Worm (Caenorhabditis elegans) whole organism, L1 larva: ENCODE measurements around the gene unc-105.

Source experiments
- C16A3.4 ChIP-seq: fragments of 150-350 bp; optimal IDR thresholded peaks from 2 replicates; lab custom pipeline; 2014; ENCODE audit warnings: missing biosample characterization, missing genetic modification characterization
- C34B4.2 ChIP-seq: sonication (generic microtip); optimal IDR thresholded peaks from 2 replicates; lab custom pipeline; 2017; ENCODE audit warnings: mild to moderate bottlenecking, missing genetic modification characterization, missing compliant biosample characterization
- Y116A8C.19 ChIP-seq: sonication (generic microtip); optimal IDR thresholded peaks from 2 replicates; lab custom pipeline; 2016; ENCODE audit warnings: missing compliant biosample characterization, missing genetic modification characterization, borderline replicate concordance
- aha-1 ChIP-seq: fragments of 150-350 bp; optimal IDR thresholded peaks from 2 replicates; lab custom pipeline; 2014; ENCODE audit warnings: missing biosample characterization, missing genetic modification characterization
- alr-1 ChIP-seq: fragments of 200-800 bp; sonication (Bioruptor generic); optimal IDR thresholded peaks from 2 replicates; lab custom pipeline; 2018; ENCODE audit warnings: borderline replicate concordance, mild to moderate bottlenecking, missing genetic modification characterization, missing compliant biosample characterization
- blmp-1 ChIP-seq: fragments of 150-350 bp; optimal IDR thresholded peaks from 2 replicates; lab custom pipeline; 2014; ENCODE audit warnings: missing biosample characterization, missing genetic modification characterization
- ces-1 ChIP-seq: fragments of 150-350 bp; optimal IDR thresholded peaks from 2 replicates; lab custom pipeline; 2014; ENCODE audit warnings: missing biosample characterization, missing genetic modification reagents, missing genetic modification characterization
- dpl-1 ChIP-seq, 3 experiments: fragments of 150-350 bp in 2 of 3; sonication (generic microtip) in 1 of 3; optimal IDR thresholded peaks; 2 replicates each; lab custom pipeline; 2014 to 2017; ENCODE audit warnings: missing biosample characterization in 3 of 3, missing genetic modification characterization in 3 of 3, missing genetic modification reagents in 3 of 3
- dsc-1 ChIP-seq: sonication (generic microtip); optimal IDR thresholded peaks from 2 replicates; lab custom pipeline; 2016; ENCODE audit warnings: mild to moderate bottlenecking, missing genetic modification characterization, missing compliant biosample characterization
- efl-1 ChIP-seq, 4 experiments: fragments of 150-350 bp; optimal IDR thresholded peaks in 3 of 4; peaks in 1 of 4; 1 replicate in 1 of 4; 2 replicates in 3 of 4; lab custom pipeline; 2014; ENCODE audit warnings: missing biosample characterization in 2 of 4, missing genetic modification characterization in 2 of 4, missing genetic modification reagents in 2 of 4
- elt-2 ChIP-seq: sonication (generic microtip); optimal IDR thresholded peaks from 2 replicates; lab custom pipeline; 2016; ENCODE audit warnings: missing genetic modification characterization, mild to moderate bottlenecking, inconsistent platforms, missing compliant biosample characterization, missing genetic modification reagents
- isw-1 ChIP-seq: fragments of 200-800 bp; sonication (Bioruptor generic); IDR thresholded peaks from 2 replicates; pipeline ENCODE4 v1.3.6; 2022; ENCODE audit warnings: missing genetic modification characterization, missing compliant biosample characterization
- lin-13 ChIP-seq: fragments of 150-350 bp; optimal IDR thresholded peaks from 2 replicates; lab custom pipeline; 2014; ENCODE audit warnings: missing biosample characterization, missing genetic modification reagents, missing genetic modification characterization
- lin-14 ChIP-seq: fragments of 200-800 bp; sonication (Bioruptor generic); optimal IDR thresholded peaks from 2 replicates; lab custom pipeline; 2018; ENCODE audit warnings: mild to moderate bottlenecking, missing genetic modification characterization, moderate library complexity, missing compliant biosample characterization
- lin-15B ChIP-seq: fragments of 150-350 bp; sonication (generic microtip); optimal IDR thresholded peaks from 3 replicates; lab custom pipeline; 2014; ENCODE audit warnings: missing biosample characterization, missing genetic modification characterization
- lin-35 ChIP-seq, 2 experiments: fragments of 150-350 bp; optimal IDR thresholded peaks; 2 replicates each; lab custom pipeline; 2014; ENCODE audit warnings: missing biosample characterization in 2 of 2, missing genetic modification characterization in 2 of 2, missing genetic modification reagents in 2 of 2
- lir-3 ChIP-seq: sonication (generic microtip); optimal IDR thresholded peaks from 2 replicates; lab custom pipeline; 2016; ENCODE audit warnings: mild to moderate bottlenecking, missing genetic modification characterization, moderate library complexity, missing compliant biosample characterization; ENCODE audit not compliant: poor library complexity
- lsy-2 ChIP-seq, 2 experiments: fragments of 150-350 bp; optimal IDR thresholded peaks; 2 replicates each; lab custom pipeline; 2014; ENCODE audit warnings: missing biosample characterization in 2 of 2, missing genetic modification characterization in 2 of 2
- mef-2 ChIP-seq: fragments of 150-350 bp; optimal IDR thresholded peaks from 2 replicates; lab custom pipeline; 2014; ENCODE audit warnings: missing biosample characterization, missing genetic modification characterization
- mep-1 ChIP-seq: fragments of 150-350 bp; optimal IDR thresholded peaks from 2 replicates; lab custom pipeline; 2014; ENCODE audit warnings: missing biosample characterization, missing genetic modification characterization
- nhr-11 ChIP-seq: fragments of 150-350 bp; optimal IDR thresholded peaks from 2 replicates; lab custom pipeline; 2014; ENCODE audit warnings: missing biosample characterization, missing genetic modification characterization
- nhr-12 ChIP-seq: sonication (generic microtip); optimal IDR thresholded peaks from 2 replicates; lab custom pipeline; 2017; ENCODE audit warnings: missing biosample characterization, missing genetic modification characterization
- nhr-19 ChIP-seq: fragments of 200-800 bp; sonication (Bioruptor generic); conservative IDR thresholded peaks from 2 replicates; pipeline ENCODE4 v1.3.6; 2022; ENCODE audit warnings: missing genetic modification characterization, missing compliant biosample characterization
- nhr-47 ChIP-seq: sonication (generic microtip); optimal IDR thresholded peaks from 2 replicates; lab custom pipeline; 2016; ENCODE audit warnings: mild to moderate bottlenecking, missing genetic modification characterization, moderate library complexity, missing compliant biosample characterization
- nhr-77 ChIP-seq: fragments of 150-350 bp; optimal IDR thresholded peaks from 2 replicates; lab custom pipeline; 2014; ENCODE audit warnings: missing biosample characterization, missing genetic modification characterization
- nhr-90 ChIP-seq: sonication (generic microtip); optimal IDR thresholded peaks from 2 replicates; lab custom pipeline; 2016; ENCODE audit warnings: mild to moderate bottlenecking, missing genetic modification characterization, missing compliant biosample characterization; ENCODE audit not compliant: poor library complexity
- pag-3 ChIP-seq: sonication (generic microtip); optimal IDR thresholded peaks from 2 replicates; lab custom pipeline; 2017; ENCODE audit warnings: missing genetic modification characterization, mild to moderate bottlenecking, missing compliant biosample characterization, antibody characterized with exemption, borderline replicate concordance; ENCODE audit not compliant: insufficient read depth
- pax-3 ChIP-seq: fragments of 200-800 bp; sonication (Bioruptor generic); optimal IDR thresholded peaks from 2 replicates; lab custom pipeline; 2018; ENCODE audit warnings: mild to moderate bottlenecking, missing genetic modification characterization, moderate library complexity, missing compliant biosample characterization
- skn-1 ChIP-seq: fragments of 150-350 bp; optimal IDR thresholded peaks from 2 replicates; lab custom pipeline; 2014; ENCODE audit warnings: missing biosample characterization, missing genetic modification characterization
- snpc-4 ChIP-seq: fragments of 150-350 bp; optimal IDR thresholded peaks from 2 replicates; lab custom pipeline; 2014; ENCODE audit warnings: missing biosample characterization, missing genetic modification characterization
- sox-4 ChIP-seq: sonication (generic microtip); optimal IDR thresholded peaks from 2 replicates; lab custom pipeline; 2016; ENCODE audit warnings: missing genetic modification characterization, missing compliant biosample characterization
- sup-37 ChIP-seq: fragments of 200-800 bp; sonication (Bioruptor generic); optimal IDR thresholded peaks from 2 replicates; lab custom pipeline; 2018; ENCODE audit warnings: mild to moderate bottlenecking, missing genetic modification characterization, missing compliant biosample characterization
- swsn-7 ChIP-seq: sonication (generic microtip); optimal IDR thresholded peaks from 2 replicates; lab custom pipeline; 2016; ENCODE audit warnings: missing genetic modification characterization, missing compliant biosample characterization
- unc-30 ChIP-seq: sonication (generic microtip); optimal IDR thresholded peaks from 2 replicates; lab custom pipeline; 2017; ENCODE audit warnings: missing biosample characterization, missing genetic modification characterization
- unc-86 ChIP-seq: sonication (generic microtip); optimal IDR thresholded peaks from 2 replicates; lab custom pipeline; 2016; ENCODE audit warnings: missing genetic modification characterization, missing compliant biosample characterization
- unc-98 ChIP-seq: fragments of 200-800 bp; sonication (Bioruptor generic); IDR thresholded peaks from 2 replicates; pipeline ENCODE4 v1.3.6; 2022; ENCODE audit warnings: missing genetic modification characterization, missing compliant biosample characterization
- vab-15 ChIP-seq: sonication (generic microtip); optimal IDR thresholded peaks from 2 replicates; lab custom pipeline; 2017; ENCODE audit warnings: missing genotype, mild to moderate bottlenecking, missing genetic modification characterization, missing compliant biosample characterization
- xbp-1 ChIP-seq: sonication (generic microtip); optimal IDR thresholded peaks from 2 replicates; lab custom pipeline; 2016; ENCODE audit warnings: missing genetic modification characterization, missing compliant biosample characterization
- zag-1 ChIP-seq: fragments of 150-350 bp; optimal IDR thresholded peaks from 2 replicates; lab custom pipeline; 2014; ENCODE audit warnings: missing biosample characterization, missing genetic modification characterization
- zip-4 ChIP-seq: fragments of 200-800 bp; sonication (Bioruptor generic); optimal IDR thresholded peaks from 2 replicates; lab custom pipeline; 2018; ENCODE audit warnings: mild to moderate bottlenecking, missing genetic modification characterization, moderate library complexity, missing compliant biosample characterization
- ztf-11 ChIP-seq, 2 experiments: sonication (generic microtip); optimal IDR thresholded peaks; 2 replicates each; lab custom pipeline; 2016 to 2017; ENCODE audit warnings: missing genetic modification characterization in 2 of 2, missing biosample characterization in 1 of 2, missing compliant biosample characterization in 1 of 2

The unc-105 gene

ce11 chrII:8071801-8072544, 44.3 kb upstream of the unc-105 start (continued):
- TF ChIP-seq lin-35 (GFP tag; optimal IDR thresholded peaks at IDR 0.05; lab: Kevin White, UChicago): peak; percentile 49 to 61
- TF ChIP-seq mef-2 (tag; lab: Kevin White, UChicago): peak; percentile 21
- TF ChIP-seq isw-1 (GFP tag; lab: Robert Waterston, UW): peak; percentile 51
- no peak for TF ChIP-seq vab-15
- TF ChIP-seq xbp-1 (tag; lab: Kevin White, UChicago): peak; percentile 53
- TF ChIP-seq ces-1 (GFP tag; lab: Kevin White, UChicago): no peak
- TF ChIP-seq dpl-1 (GFP tag; optimal IDR thresholded peaks at IDR 0.05; lab: Kevin White, UChicago): peak in 2 of 3 experiments; percentile 4 to 38
- TF ChIP-seq mep-1 (tag; lab: Kevin White, UChicago): peak; percentile 72
- TF ChIP-seq nhr-11: no peak
- peak; percentile 44 for TF ChIP-seq nhr-90 (tag; lab: Kevin White, UChicago)
- no peak for TF ChIP-seq aha-1
- peak; percentile 19 to 44 for TF ChIP-seq efl-1 (optimal IDR thresholded peaks at IDR 0.05; lab: Kevin White, UChicago)
- TF ChIP-seq efl-1 (GFP tag; optimal IDR thresholded peaks at IDR 0.05 in 1 of 2; lab: Kevin White, UChicago): peak; percentile 18 to 91
- TF ChIP-seq snpc-4: no peak
- TF ChIP-seq nhr-47 (tag; lab: Kevin White, UChicago): peak; percentile 70
- peak; percentile 28 for TF ChIP-seq C16A3.4 (tag; lab: Kevin White, UChicago)
- no peak for TF ChIP-seq alr-1 (tag; lab: Kevin White, UChicago)
- TF ChIP-seq pax-3 (tag; lab: Kevin White, UChicago): peak; percentile 13
- TF ChIP-seq zip-4 (GFP tag; lab: Kevin White, UChicago): no peak

ce11 chrII:8073222-8073621, 43.0 kb upstream of the unc-105 start, which contains the start of gene gpcp-2:
Gene gpcp-2, minus strand, starts transcription at chrII:8073374.
- TF ChIP-seq lin-13 (GFP tag; lab: Kevin White, UChicago): no peak
- TF ChIP-seq dpl-1 (GFP tag; optimal IDR thresholded peaks at IDR 0.05; lab: Kevin White, UChicago): no peak
- no peak for TF ChIP-seq zag-1 (tag; lab: Kevin White, UChicago)
- TF ChIP-seq elt-2 (tag; lab: Kevin White, UChicago): peak; percentile 47

DNA sequence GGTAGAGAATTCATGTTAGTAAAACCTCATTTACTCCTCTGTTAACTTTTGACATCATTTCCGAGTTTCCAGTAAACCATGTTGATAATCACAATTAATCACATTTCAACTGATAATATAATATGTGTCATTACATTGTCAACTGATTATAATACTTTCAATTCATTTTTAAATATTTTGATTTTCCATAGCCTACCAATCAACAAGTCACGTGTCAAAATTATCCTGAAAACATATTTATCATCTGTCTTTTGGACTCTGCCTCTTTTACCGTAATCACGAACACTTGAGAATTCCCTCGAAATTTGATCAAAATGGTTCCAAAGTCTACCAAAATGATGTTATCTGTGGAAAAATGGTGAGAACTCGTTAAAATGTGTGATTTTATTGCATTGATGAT, 42.2 kb upstream of the unc-105 start:
- no peak for TF ChIP-seq C16A3.4 (tag; lab: Kevin White, UChicago)
- no peak for TF ChIP-seq Y116A8C.19 (tag; lab: Kevin White, UChicago)
- TF ChIP-seq blmp-1: no peak
- TF ChIP-seq C34B4.2 (tag; lab: Kevin White, UChicago): no peak
- TF ChIP-seq elt-2 (tag; lab: Kevin White, UChicago): peak; percentile 30
- no peak for TF ChIP-seq lin-15B (tag; lab: Kevin White, UChicago)
- no peak for TF ChIP-seq nhr-47 (tag; lab: Kevin White, UChicago)
- TF ChIP-seq efl-1 (optimal IDR thresholded peaks at IDR 0.05; lab: Kevin White, UChicago): no peak
- TF ChIP-seq efl-1 (GFP tag; optimal IDR thresholded peaks at IDR 0.05 in 1 of 2; lab: Kevin White, UChicago): peak in 1 of 2 experiments; percentile 60

ce11 chrII:8075324-8075810, 40.9 kb upstream of the unc-105 start, which contains the start of gene K02C4.2:
Gene K02C4.2, plus strand, starts transcription at chrII:8075760.
- TF ChIP-seq isw-1 (GFP tag; lab: Robert Waterston, UW): no peak
- TF ChIP-seq dsc-1: peak; percentile 52
- peak; percentile 78 for TF ChIP-seq lin-14 (GFP tag; lab: Kevin White, UChicago)
- TF ChIP-seq nhr-77 (tag; lab: Kevin White, UChicago): peak; percentile 75
- peak; percentile 71 for TF ChIP-seq nhr-19 (GFP tag; lab: Robert Waterston, UW)
- peak; percentile 28 to 62 (median 60) for TF ChIP-seq dpl-1 (GFP tag; optimal IDR thresholded peaks at IDR 0.05; lab: Kevin White, UChicago)
- TF ChIP-seq swsn-7 (tag; lab: Kevin White, UChicago): peak; percentile 72
- TF ChIP-seq pag-3 (tag; lab: Kevin White, UChicago): peak; percentile 84
- TF ChIP-seq unc-30 (tag; lab: Kevin White, UChicago): no peak
- no peak for TF ChIP-seq mef-2 (tag; lab: Kevin White, UChicago)
- TF ChIP-seq snpc-4: peak; percentile 52
- TF ChIP-seq skn-1 (tag; lab: Kevin White, UChicago): peak; percentile 78
- peak; percentile 59 to 83 for TF ChIP-seq lsy-2 (tag; optimal IDR thresholded peaks at IDR 0.05; lab: Kevin White, UChicago)
- TF ChIP-seq nhr-47 (tag; lab: Kevin White, UChicago): peak; percentile 75
- peak; percentile 83 for TF ChIP-seq vab-15
- TF ChIP-seq lin-13 (GFP tag; lab: Kevin White, UChicago): peak; percentile 69
- TF ChIP-seq sup-37 (GFP tag; lab: Kevin White, UChicago): peak; percentile 73
- no peak for TF ChIP-seq unc-98
- peak; percentile 41 for TF ChIP-seq lir-3 (tag; lab: Kevin White, UChicago)
- no peak for TF ChIP-seq unc-86
- no peak for TF ChIP-seq sox-4 (tag; lab: Kevin White, UChicago)
- TF ChIP-seq nhr-11: no peak
- peak in 1 of 2 experiments; percentile 7 for TF ChIP-seq ztf-11 (tag; optimal IDR thresholded peaks at IDR 0.05; lab: Kevin White, UChicago)
- TF ChIP-seq nhr-12 (tag; lab: Kevin White, UChicago): no peak
- TF ChIP-seq nhr-90 (tag; lab: Kevin White, UChicago): peak; percentile 83
